Worm (Caenorhabditis elegans) whole organism, L1 larva: ENCODE results near the gene bigr-1.

Source experiments
- C04F5.9 ChIP-seq: sonication (generic microtip); optimal IDR thresholded peaks from 2 replicates; lab custom pipeline; 2016; ENCODE audit warnings: missing genetic modification characterization, missing compliant biosample characterization
- C16A3.4 ChIP-seq: fragments of 150-350 bp; optimal IDR thresholded peaks from 2 replicates; lab custom pipeline; 2014; ENCODE audit warnings: missing biosample characterization, missing genetic modification characterization
- aha-1 ChIP-seq: fragments of 150-350 bp; optimal IDR thresholded peaks from 2 replicates; lab custom pipeline; 2014; ENCODE audit warnings: missing biosample characterization, missing genetic modification characterization
- aly-2 ChIP-seq: fragments of 150-350 bp; optimal IDR thresholded peaks from 2 replicates; lab custom pipeline; 2014; ENCODE audit warnings: missing biosample characterization, missing genetic modification characterization
- ama-1 ChIP-seq: fragments of 150-350 bp; optimal IDR thresholded peaks from 2 replicates; lab custom pipeline; 2014
- ceh-8 ChIP-seq: fragments of 200-800 bp; sonication (Bioruptor generic); optimal IDR thresholded peaks from 2 replicates; lab custom pipeline; 2018; ENCODE audit warnings: mild to moderate bottlenecking, missing genetic modification characterization, moderate library complexity, missing compliant biosample characterization
- ces-1 ChIP-seq: fragments of 150-350 bp; optimal IDR thresholded peaks from 2 replicates; lab custom pipeline; 2014; ENCODE audit warnings: missing biosample characterization, missing genetic modification reagents, missing genetic modification characterization
- egl-13 ChIP-seq: sonication (generic microtip); optimal IDR thresholded peaks from 2 replicates; lab custom pipeline; 2016; ENCODE audit warnings: missing genotype, missing genetic modification reagents, missing genetic modification characterization, missing compliant biosample characterization
- egl-27 ChIP-seq, 2 experiments: fragments of 150-350 bp in 1 of 2; sonication (generic microtip); optimal IDR thresholded peaks; 3 replicates each; lab custom pipeline; 2017 to 2018; ENCODE audit warnings: missing biosample characterization in 2 of 2, missing genetic modification characterization in 2 of 2, missing genetic modification reagents in 2 of 2
- elt-2 ChIP-seq: sonication (generic microtip); optimal IDR thresholded peaks from 2 replicates; lab custom pipeline; 2016; ENCODE audit warnings: missing genetic modification characterization, mild to moderate bottlenecking, inconsistent platforms, missing compliant biosample characterization, missing genetic modification reagents
- fkh-10 ChIP-seq: sonication (generic microtip); optimal IDR thresholded peaks from 2 replicates; lab custom pipeline; 2017; ENCODE audit warnings: missing biosample characterization, missing genetic modification reagents, missing genetic modification characterization
- fkh-4 ChIP-seq: sonication (generic microtip); optimal IDR thresholded peaks from 2 replicates; lab custom pipeline; 2016; ENCODE audit warnings: missing compliant biosample characterization, missing genetic modification characterization, borderline replicate concordance
- fos-1 ChIP-seq: fragments of 150-350 bp; optimal IDR thresholded peaks from 2 replicates; lab custom pipeline; 2014; ENCODE audit warnings: missing biosample characterization, missing genetic modification characterization
- isw-1 ChIP-seq: fragments of 200-800 bp; sonication (Bioruptor generic); IDR thresholded peaks from 2 replicates; pipeline ENCODE4 v1.3.6; 2022; ENCODE audit warnings: missing genetic modification characterization, missing compliant biosample characterization
- mab-9 ChIP-seq: fragments of 200-800 bp; sonication (Bioruptor generic); IDR thresholded peaks from 2 replicates; pipeline ENCODE4 v1.3.6; 2022; ENCODE audit warnings: missing genetic modification reagents, missing genetic modification characterization, missing compliant biosample characterization
- mef-2 ChIP-seq: fragments of 150-350 bp; optimal IDR thresholded peaks from 2 replicates; lab custom pipeline; 2014; ENCODE audit warnings: missing biosample characterization, missing genetic modification characterization
- nhr-12 ChIP-seq: sonication (generic microtip); optimal IDR thresholded peaks from 2 replicates; lab custom pipeline; 2017; ENCODE audit warnings: missing biosample characterization, missing genetic modification characterization
- nhr-19 ChIP-seq: fragments of 200-800 bp; sonication (Bioruptor generic); conservative IDR thresholded peaks from 2 replicates; pipeline ENCODE4 v1.3.6; 2022; ENCODE audit warnings: missing genetic modification characterization, missing compliant biosample characterization
- nhr-20 ChIP-seq: sonication (generic microtip); optimal IDR thresholded peaks from 2 replicates; lab custom pipeline; 2016; ENCODE audit warnings: mild to moderate bottlenecking, missing genetic modification characterization, missing compliant biosample characterization
- nhr-28 ChIP-seq: fragments of 150-350 bp; optimal IDR thresholded peaks from 2 replicates; lab custom pipeline; 2014; ENCODE audit warnings: missing biosample characterization, missing genetic modification characterization
- nhr-71 ChIP-seq: sonication (generic microtip); optimal IDR thresholded peaks from 2 replicates; lab custom pipeline; 2016; ENCODE audit warnings: mild to moderate bottlenecking, missing genetic modification characterization, moderate library complexity, missing compliant biosample characterization
- nhr-76 ChIP-seq: sonication (generic microtip); optimal IDR thresholded peaks from 2 replicates; lab custom pipeline; 2017; ENCODE audit warnings: missing biosample characterization, missing genetic modification characterization
- nhr-77 ChIP-seq: fragments of 150-350 bp; optimal IDR thresholded peaks from 2 replicates; lab custom pipeline; 2014; ENCODE audit warnings: missing biosample characterization, missing genetic modification characterization
- nhr-84 ChIP-seq: sonication (generic microtip); optimal IDR thresholded peaks from 2 replicates; lab custom pipeline; 2017; ENCODE audit warnings: missing biosample characterization, missing genetic modification characterization
- rnt-1 ChIP-seq: sonication (generic microtip); optimal IDR thresholded peaks from 2 replicates; lab custom pipeline; 2016; ENCODE audit warnings: mild to moderate bottlenecking, missing genetic modification characterization, moderate library complexity, missing compliant biosample characterization
- skn-1 ChIP-seq: fragments of 150-350 bp; optimal IDR thresholded peaks from 2 replicates; lab custom pipeline; 2014; ENCODE audit warnings: missing biosample characterization, missing genetic modification characterization
- sup-37 ChIP-seq: fragments of 200-800 bp; sonication (Bioruptor generic); optimal IDR thresholded peaks from 2 replicates; lab custom pipeline; 2018; ENCODE audit warnings: mild to moderate bottlenecking, missing genetic modification characterization, missing compliant biosample characterization
- swsn-7 ChIP-seq: sonication (generic microtip); optimal IDR thresholded peaks from 2 replicates; lab custom pipeline; 2016; ENCODE audit warnings: missing genetic modification characterization, missing compliant biosample characterization
- tbx-2 ChIP-seq: sonication (generic microtip); optimal IDR thresholded peaks from 2 replicates; lab custom pipeline; 2016; ENCODE audit warnings: missing genetic modification characterization, missing compliant biosample characterization
- unc-62 ChIP-seq: fragments of 150-350 bp; optimal IDR thresholded peaks from 2 replicates; lab custom pipeline; 2014; ENCODE audit warnings: missing biosample characterization, missing genetic modification reagents, missing genetic modification characterization
- unc-86 ChIP-seq: sonication (generic microtip); optimal IDR thresholded peaks from 2 replicates; lab custom pipeline; 2016; ENCODE audit warnings: missing genetic modification characterization, missing compliant biosample characterization
- unc-98 ChIP-seq: fragments of 200-800 bp; sonication (Bioruptor generic); IDR thresholded peaks from 2 replicates; pipeline ENCODE4 v1.3.6; 2022; ENCODE audit warnings: missing genetic modification characterization, missing compliant biosample characterization
- zag-1 ChIP-seq: fragments of 150-350 bp; optimal IDR thresholded peaks from 2 replicates; lab custom pipeline; 2014; ENCODE audit warnings: missing biosample characterization, missing genetic modification characterization
- ztf-11 ChIP-seq, 2 experiments: sonication (generic microtip); optimal IDR thresholded peaks; 2 replicates each; lab custom pipeline; 2016 to 2017; ENCODE audit warnings: missing genetic modification characterization in 2 of 2, missing biosample characterization in 1 of 2, missing compliant biosample characterization in 1 of 2

bigr-1 gene

DNA sequence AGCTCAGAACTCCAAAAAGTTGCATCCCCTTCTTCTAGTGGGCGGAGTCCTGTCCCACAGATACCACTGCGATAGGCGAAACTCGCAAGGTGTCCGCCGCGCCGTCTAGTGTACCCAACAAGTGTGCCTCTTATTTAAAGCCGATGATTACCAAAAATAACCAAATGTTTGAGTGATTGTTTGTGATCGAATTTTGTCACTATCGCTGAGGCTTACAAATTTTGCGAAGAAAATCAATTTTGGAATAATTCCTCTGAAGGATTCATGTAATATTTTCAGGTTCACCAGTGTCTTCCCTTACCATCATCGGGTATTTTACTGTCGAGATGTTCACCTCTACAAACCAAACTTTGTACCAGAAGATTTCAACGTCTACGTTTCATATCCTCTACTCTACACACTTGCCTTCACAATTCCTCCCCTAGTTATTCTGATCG, 42.6 kb downstream of the bigr-1 start (continued):
- peak; percentile 76 for TF ChIP-seq aly-2 (tag; lab: Kevin White, UChicago)
- no peak for TF ChIP-seq ceh-8 (GFP tag; lab: Kevin White, UChicago)
- TF ChIP-seq nhr-71: peak; percentile 88
- peak; percentile 39 for TF ChIP-seq C04F5.9 (tag; lab: Kevin White, UChicago)
- peak; percentile 77 for TF ChIP-seq swsn-7
- no peak for TF ChIP-seq C16A3.4 (tag; lab: Kevin White, UChicago)
- no peak for TF ChIP-seq ztf-11 (tag; optimal IDR thresholded peaks at IDR 0.05; lab: Kevin White, UChicago)
- TF ChIP-seq aha-1: peak; percentile 11
- TF ChIP-seq fkh-10 (GFP tag; lab: Kevin White, UChicago): peak; percentile 53
- TF ChIP-seq nhr-84 (tag; lab: Kevin White, UChicago): no peak
- TF ChIP-seq fkh-4 (tag; lab: Kevin White, UChicago): no peak
- TF ChIP-seq nhr-20 (tag; lab: Kevin White, UChicago): peak; percentile 77
- no peak for TF ChIP-seq nhr-12 (tag; lab: Kevin White, UChicago)
- TF ChIP-seq egl-13 (tag; lab: Kevin White, UChicago): peak; percentile 47
- no peak for TF ChIP-seq skn-1 (tag; lab: Kevin White, UChicago)
- TF ChIP-seq ama-1 (lab: Kevin White, UChicago): peak; percentile 96
- no peak for TF ChIP-seq ces-1 (GFP tag; lab: Kevin White, UChicago)
- TF ChIP-seq unc-98 (GFP tag; lab: Robert Waterston, UW): no peak
- TF ChIP-seq rnt-1: peak; percentile 93
- TF ChIP-seq mab-9 (GFP tag; lab: Robert Waterston, UW): no peak
- no peak for TF ChIP-seq nhr-28 (tag; lab: Kevin White, UChicago)
- no peak for TF ChIP-seq unc-62
- TF ChIP-seq egl-27 (tag; optimal IDR thresholded peaks at IDR 0.05; lab: Kevin White, UChicago): no peak
- no peak for TF ChIP-seq zag-1 (tag; lab: Kevin White, UChicago)
- TF ChIP-seq nhr-77 (tag; lab: Kevin White, UChicago): peak; percentile 77
- peak; percentile 50 for TF ChIP-seq unc-86 (tag; lab: Kevin White, UChicago)
- peak; percentile 88 for TF ChIP-seq nhr-19
- peak; percentile 31; the same call in 1 of the 2 replicates for TF ChIP-seq isw-1
- no peak for TF ChIP-seq sup-37 (GFP tag; lab: Kevin White, UChicago)
- no peak for TF ChIP-seq mef-2 (tag; lab: Kevin White, UChicago)
- peak; percentile 76 for TF ChIP-seq elt-2 (tag; lab: Kevin White, UChicago)
- TF ChIP-seq tbx-2 (tag; lab: Kevin White, UChicago): peak; percentile 72
- no peak for TF ChIP-seq nhr-76

DNA sequence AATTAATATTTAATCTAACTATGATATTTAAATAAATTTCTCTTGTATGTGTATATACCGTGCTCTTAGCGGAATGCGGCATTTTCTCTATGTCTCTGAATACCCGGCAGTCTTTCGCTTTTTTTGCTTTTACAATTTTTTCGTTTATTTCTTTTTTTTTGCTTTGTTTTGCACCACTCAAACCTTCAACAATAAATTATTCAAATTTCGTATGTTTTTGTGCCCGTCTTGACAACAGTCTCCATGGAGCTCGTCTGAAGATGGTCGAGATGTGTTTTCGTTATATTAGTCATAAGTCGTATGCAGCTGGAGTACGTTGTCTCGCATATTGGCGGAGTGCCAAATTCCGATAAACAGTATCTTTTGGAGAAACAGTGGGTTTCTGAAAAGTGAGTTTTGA, 44.9 kb downstream of the bigr-1 start, which contains the start of gene T06D8.2:
TSS of gene T06D8.2 (plus strand) at position 301 of the 400 bp plus-strand sequence.
- no peak for TF ChIP-seq fkh-10 (GFP tag; lab: Kevin White, UChicago)
- no peak for TF ChIP-seq fos-1 (tag; lab: Kevin White, UChicago)
- TF ChIP-seq egl-13 (tag; lab: Kevin White, UChicago): no peak
